Fruit fly (Drosophila melanogaster): ENCODE data around the gene CG9154.

CG9154 gene

DNA sequence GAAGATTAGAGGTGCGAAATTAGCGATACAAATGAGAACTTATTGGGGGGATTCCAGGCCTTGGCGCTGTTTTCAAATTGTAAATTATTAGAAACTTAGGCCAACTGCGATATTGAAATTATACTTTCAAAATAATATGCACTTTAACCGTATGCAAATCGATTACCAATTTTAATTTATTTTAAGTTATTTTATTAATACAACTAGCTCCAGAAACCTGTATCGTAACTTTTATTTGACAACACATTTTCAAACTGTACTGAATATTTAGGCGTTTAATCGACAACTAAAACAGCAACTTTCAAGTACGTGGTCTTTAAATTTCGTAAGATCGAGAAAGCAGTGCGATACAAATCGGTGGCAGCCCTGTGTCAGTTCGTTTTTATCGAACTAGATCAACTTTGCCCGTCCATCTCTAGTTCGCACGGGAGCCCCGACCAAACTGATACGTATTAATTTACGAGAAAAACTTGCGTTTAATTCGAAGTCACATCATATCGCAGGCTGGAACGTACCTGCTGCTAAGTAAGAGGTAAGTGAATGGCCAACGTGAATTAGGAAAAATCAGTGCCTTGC lies at the start of gene CG9154, which contains the start of gene Kr-h2 (continued):
- TF ChIP-seq BEAF-32 (GFP tag; optimal IDR thresholded peaks at IDR 0.05) (peak; percentile 73), Aef1 (GFP tag; IDR thresholded peaks at IDR 0.05) (no peak), CG4424 (GFP tag; optimal IDR thresholded peaks at IDR 0.05) (peak; percentile 23), pum (GFP tag; optimal IDR thresholded peaks at IDR 0.05) (peak; percentile 15), Myb (GFP tag; optimal IDR thresholded peaks at IDR 0.05) (peak; percentile 87), Chrac-16 (GFP tag; optimal IDR thresholded peaks at IDR 0.05) (peak; percentile 3), zfh2 (GFP tag; optimal IDR thresholded peaks at IDR 0.05) (peak; percentile 53), CG10274 (GFP tag; optimal IDR thresholded peaks at IDR 0.05) (no peak), hbn (GFP tag; IDR thresholded peaks at IDR 0.05; ENCODE audit: partially characterized antibody) (peak; percentile 33; the same call in 1 of the 2 replicates), Hr51 (GFP tag; optimal IDR thresholded peaks at IDR 0.05) (peak in 1 of 2 experiments; percentile 3), HLH4C (GFP tag; IDR thresholded peaks at IDR 0.05; ENCODE audit: partially characterized antibody) (peak; percentile 81), CG4617 (GFP tag; optimal IDR thresholded peaks at IDR 0.05; ENCODE audit: borderline replicate concordance) (peak; percentile 79), Nf-YA (GFP tag; IDR thresholded peaks at IDR 0.05) (no peak), Rx (GFP tag; IDR thresholded peaks at IDR 0.05) (no peak), CG34422 (GFP tag; IDR thresholded peaks at IDR 0.05) (peak; percentile 11; the same call in 1 of the 3 replicates), Asciz (GFP tag; optimal IDR thresholded peaks at IDR 0.05) (no peak), gce (GFP tag; IDR thresholded peaks at IDR 0.05) (no peak), gfzf (GFP tag; optimal IDR thresholded peaks at IDR 0.05) (no peak), CG1603 (tag; optimal IDR thresholded peaks at IDR 0.05) (peak; percentile 56), ap (GFP tag; IDR thresholded peaks at IDR 0.05) (no peak), CG31441 (GFP tag; IDR thresholded peaks at IDR 0.05) (peak; percentile 43; the same call in 1 of the 2 replicates), Fer2 (tag; optimal IDR thresholded peaks at IDR 0.05) (peak; percentile 37), CG12391 (tag; optimal IDR thresholded peaks at IDR 0.05) (peak; percentile 62), yki (optimal IDR thresholded peaks at IDR 0.05) (no peak), Deaf1 (tag; optimal IDR thresholded peaks at IDR 0.05) (peak; percentile 33), hb (GFP tag; IDR thresholded peaks at IDR 0.05; ENCODE audit: partially characterized antibody) (peak; percentile 59; the same call in 1 of the 3 replicates), CG2129 (GFP tag; IDR thresholded peaks at IDR 0.05; ENCODE audit: partially characterized antibody) (peak; percentile 32; the same call in 1 of the 2 replicates), CG10431 (GFP tag; optimal IDR thresholded peaks at IDR 0.05) (no peak), CG11093 (GFP tag; IDR thresholded peaks at IDR 0.05) (no peak), twi (tag; optimal IDR thresholded peaks at IDR 0.05) (no peak), CG3838 (GFP tag; optimal IDR thresholded peaks at IDR 0.05) (no peak), vvl (GFP tag; IDR thresholded peaks at IDR 0.05) (peak; percentile 47; the same call in 1 of the 2 replicates), CG7556 (GFP tag; optimal IDR thresholded peaks at IDR 0.05) (no peak), Dll (GFP tag; IDR thresholded peaks at IDR 0.05; ENCODE audit: partially characterized antibody) (peak; percentile 66; the same call in 2 of the 4 replicates), otp (GFP tag; IDR thresholded peaks at IDR 0.05) (no peak), zen (tag; optimal IDR thresholded peaks at IDR 0.05) (peak; percentile 34), Opbp (GFP tag; IDR thresholded peaks at IDR 0.05; ENCODE audit: partially characterized antibody) (peak; percentile 77), CG4730 (GFP tag; IDR thresholded peaks at IDR 0.05) (no peak), schlank (tag; optimal IDR thresholded peaks at IDR 0.05) (no peak), CG6813 (GFP tag; optimal IDR thresholded peaks at IDR 0.05) (no peak), CG12942 (GFP tag; optimal IDR thresholded peaks at IDR 0.05) (no peak), prd (optimal IDR thresholded peaks at IDR 0.05) (no peak), prd (GFP tag; IDR thresholded peaks at IDR 0.05) (peak; percentile 44), Xbp1 (GFP tag; optimal IDR thresholded peaks at IDR 0.05) (peak; percentile 81), hkb (optimal IDR thresholded peaks at IDR 0.05) (no peak), hkb (GFP tag; IDR thresholded peaks at IDR 0.05) (no peak), CG17328 (GFP tag; IDR thresholded peaks at IDR 0.05) (no peak), HLH54F (GFP tag; optimal IDR thresholded peaks at IDR 0.05) (peak; percentile 15), Atf-2 (GFP tag; optimal IDR thresholded peaks at IDR 0.05) (no peak), gro (GFP tag; optimal IDR thresholded peaks at IDR 0.05) (no peak)
